Fruit fly (Drosophila melanogaster) whole organism, embryonic: ENCODE data around the gene Vm34Ca.

Experiments
- Asciz ChIP-seq: fragments of 200-800 bp; sonication (Bioruptor generic); optimal IDR thresholded peaks from 2 replicates; lab custom pipeline; 2017; ENCODE audit warnings: missing biosample characterization, mild to moderate bottlenecking, missing genetic modification characterization, missing genetic modification reagents
- Atf6 ChIP-seq: fragments of 200-800 bp; sonication (Bioruptor generic); IDR thresholded peaks from 2 replicates; pipeline ENCODE4 v1.3.6; 2022; ENCODE audit warnings: missing biosample characterization, missing genetic modification characterization
- Awh ChIP-seq: fragments of 200-800 bp; sonication (Bioruptor generic); IDR thresholded peaks from 2 replicates; pipeline ENCODE4, ENCODE4 v1.3.6; 2022; ENCODE audit warnings: missing biosample characterization, missing genetic modification characterization
- B-H2 ChIP-seq: fragments of 200-800 bp; sonication (Bioruptor generic); optimal IDR thresholded peaks from 2 replicates; lab custom pipeline; 2018; ENCODE audit warnings: missing biosample characterization, mild to moderate bottlenecking, missing genetic modification characterization
- BtbVII ChIP-seq: fragments of 200-800 bp; sonication (Bioruptor generic); optimal IDR thresholded peaks from 3 replicates; lab custom pipeline; 2017; ENCODE audit warnings: missing biosample characterization, mild to moderate bottlenecking, missing genetic modification characterization
- CG11504 ChIP-seq: fragments of 200-800 bp; sonication (Bioruptor generic); optimal IDR thresholded peaks from 3 replicates; lab custom pipeline; 2019; ENCODE audit warnings: missing biosample characterization, mild to moderate bottlenecking, missing genetic modification characterization, moderate library complexity
- CG12659 ChIP-seq: fragments of 200-800 bp; sonication (Bioruptor generic); optimal IDR thresholded peaks from 3 replicates; lab custom pipeline; 2017; ENCODE audit warnings: mild to moderate bottlenecking, missing biosample characterization, missing genetic modification reagents, missing genetic modification characterization
- CG13123 ChIP-seq: fragments of 200-800 bp; sonication (Bioruptor generic); optimal IDR thresholded peaks from 2 replicates; lab custom pipeline; 2016; ENCODE audit warnings: missing biosample characterization, missing genetic modification characterization
- CG14014 ChIP-seq: fragments of 200-800 bp; sonication (Bioruptor generic); IDR thresholded peaks from 2 replicates; pipeline ENCODE4 v1.3.6; 2022; ENCODE audit warnings: missing biosample characterization, missing genetic modification characterization
- CG16815 ChIP-seq: fragments of 200-800 bp; sonication (Bioruptor generic); optimal IDR thresholded peaks from 3 replicates; lab custom pipeline; 2017; ENCODE audit warnings: missing biosample characterization, mild to moderate bottlenecking, missing genetic modification characterization
- CG2202 ChIP-seq: fragments of 200-800 bp; sonication (Bioruptor generic); optimal IDR thresholded peaks from 2 replicates; lab custom pipeline; 2018; ENCODE audit warnings: missing biosample characterization, mild to moderate bottlenecking, missing genetic modification characterization
- CG2875 ChIP-seq: fragments of 200-800 bp; sonication (Bioruptor generic); optimal IDR thresholded peaks from 2 replicates; lab custom pipeline; 2017; ENCODE audit warnings: missing biosample characterization, mild to moderate bottlenecking, missing genetic modification characterization, missing genetic modification reagents
- CG30020 ChIP-seq: fragments of 200-800 bp; optimal IDR thresholded peaks from 2 replicates; lab custom pipeline; 2019; ENCODE audit warnings: missing biosample characterization, mild to moderate bottlenecking, missing genetic modification characterization, moderate library complexity
- CG30431 ChIP-seq: fragments of 200-800 bp; sonication (Bioruptor generic); optimal IDR thresholded peaks from 2 replicates; lab custom pipeline; 2017; ENCODE audit warnings: missing biosample characterization, missing genetic modification characterization
- CG31224 ChIP-seq: fragments of 200-800 bp; sonication (Bioruptor generic); IDR thresholded peaks from 2 replicates; pipeline ENCODE4 v1.3.6; 2022; ENCODE audit warnings: missing biosample characterization, missing genetic modification characterization
- CG31441 ChIP-seq: fragments of 200-800 bp; sonication (Bioruptor generic); IDR thresholded peaks from 2 replicates; pipeline ENCODE4 v1.3.6; 2022; ENCODE audit warnings: missing biosample characterization, missing genetic modification characterization
- CG33213 ChIP-seq: fragments of 200-800 bp; sonication (Bioruptor generic); optimal IDR thresholded peaks from 3 replicates; lab custom pipeline; 2016; ENCODE audit warnings: missing biosample characterization, missing genetic modification characterization
- CG43689 ChIP-seq: fragments of 200-800 bp; sonication (Bioruptor generic); IDR thresholded peaks from 2 replicates; pipeline ENCODE4 v1.3.6; 2022; ENCODE audit warnings: missing biosample characterization, missing genetic modification characterization
- CG4707 ChIP-seq: fragments of 200-800 bp; sonication (Bioruptor generic); optimal IDR thresholded peaks from 2 replicates; lab custom pipeline; 2018; ENCODE audit warnings: missing biosample characterization, mild to moderate bottlenecking, missing genetic modification characterization, moderate library complexity
- CG6272 ChIP-seq: fragments of 200-800 bp; sonication (Bioruptor generic); IDR thresholded peaks from 2 replicates; pipeline ENCODE4 v1.3.6; 2022; ENCODE audit warnings: missing biosample characterization, missing genetic modification characterization
- CG7372 ChIP-seq: fragments of 200-800 bp; sonication (Bioruptor generic); IDR thresholded peaks from 2 replicates; pipeline ENCODE4 v1.3.6; 2022; ENCODE audit warnings: missing biosample characterization, missing genetic modification characterization
- CG7963 ChIP-seq: fragments of 200-800 bp; sonication (Bioruptor generic); IDR thresholded peaks from 3 replicates; pipeline ENCODE4 v1.3.6; 2022; ENCODE audit warnings: missing biosample characterization, missing genetic modification characterization; ENCODE audit not compliant: partially characterized antibody
- CG9727 ChIP-seq: fragments of 200-800 bp; sonication (Bioruptor generic); optimal IDR thresholded peaks from 3 replicates; lab custom pipeline; 2017; ENCODE audit warnings: missing biosample characterization, mild to moderate bottlenecking, missing genetic modification characterization
- CHES-1-like ChIP-seq: fragments of 200-800 bp; sonication (Bioruptor generic); optimal IDR thresholded peaks from 2 replicates; lab custom pipeline; 2016; ENCODE audit warnings: missing biosample characterization, missing genetic modification characterization
- D ChIP-seq, 2 experiments: fragments of 200-800 bp in 1 of 2; fragments of >200 bp in 1 of 2; sonication (Bioruptor generic) in 1 of 2; optimal IDR thresholded peaks; 2 replicates in 1 of 2; 3 replicates in 1 of 2; lab custom pipeline; 2017; ENCODE audit warnings: mild to moderate bottlenecking in 1 of 2, missing biosample characterization in 1 of 2, missing genetic modification characterization in 1 of 2, missing genetic modification reagents in 1 of 2
- Dfd ChIP-seq, 2 experiments: fragments of >200 bp; optimal IDR thresholded peaks; 2 replicates each; lab custom pipeline; 2017; ENCODE audit warnings: missing biosample characterization in 2 of 2, missing genetic modification characterization in 2 of 2
- E2f2 ChIP-seq: fragments of 200-800 bp; sonication (Bioruptor generic); IDR thresholded peaks from 2 replicates; pipeline ENCODE4 v1.3.6; 2022; ENCODE audit warnings: missing biosample characterization, missing genetic modification characterization
- Hsf ChIP-seq: fragments of 200-800 bp; sonication (Bioruptor generic); optimal IDR thresholded peaks from 3 replicates; lab custom pipeline; 2016; ENCODE audit warnings: missing biosample characterization, missing genetic modification characterization
- Kr ChIP-seq: fragments of 200-800 bp; sonication (Bioruptor generic); optimal IDR thresholded peaks from 2 replicates; lab custom pipeline; 2017; ENCODE audit warnings: missing biosample characterization, mild to moderate bottlenecking, missing genetic modification characterization
- Lhr ChIP-seq: fragments of 200-800 bp; sonication (Bioruptor generic); optimal IDR thresholded peaks from 3 replicates; lab custom pipeline; 2017; ENCODE audit warnings: mild to moderate bottlenecking, missing biosample characterization, missing genetic modification reagents, missing genetic modification characterization
- Nf-YA ChIP-seq: fragments of 200-800 bp; sonication (Bioruptor generic); IDR thresholded peaks from 2 replicates; pipeline ENCODE4 v1.3.6; 2022; ENCODE audit warnings: missing biosample characterization, missing genetic modification characterization
- NfI ChIP-seq: fragments of 200-800 bp; sonication (Bioruptor generic); optimal IDR thresholded peaks from 3 replicates; lab custom pipeline; 2018; ENCODE audit warnings: missing biosample characterization, mild to moderate bottlenecking, missing genetic modification characterization, moderate library complexity
- Poxn ChIP-seq: fragments of 200-800 bp; sonication (Bioruptor generic); IDR thresholded peaks from 2 replicates; pipeline ENCODE4 v1.3.6; 2022; ENCODE audit warnings: missing biosample characterization, missing genetic modification characterization
- Scr ChIP-seq: fragments of 200-800 bp; sonication (Bioruptor generic); IDR thresholded peaks from 2 replicates; pipeline ENCODE4 v1.3.6; 2022; ENCODE audit warnings: missing biosample characterization, missing genetic modification characterization; ENCODE audit not compliant: partially characterized antibody
- Xbp1 ChIP-seq: fragments of 200-800 bp; sonication (Bioruptor generic); optimal IDR thresholded peaks from 3 replicates; lab custom pipeline; 2016; ENCODE audit warnings: missing biosample characterization, mild to moderate bottlenecking, missing genetic modification characterization
- YL-1 ChIP-seq: fragments of 200-800 bp; sonication (Bioruptor generic); optimal IDR thresholded peaks from 3 replicates; lab custom pipeline; 2017; ENCODE audit warnings: missing biosample characterization, mild to moderate bottlenecking, missing genetic modification characterization
- aop ChIP-seq: fragments of 200-800 bp; sonication (Bioruptor generic); IDR thresholded peaks from 2 replicates; pipeline ENCODE4 v1.3.6; 2022; ENCODE audit warnings: missing biosample characterization, missing genetic modification characterization
- bab2 ChIP-seq: fragments of 200-800 bp; sonication (Bioruptor generic); optimal IDR thresholded peaks from 2 replicates; lab custom pipeline; 2016; ENCODE audit warnings: missing biosample characterization, missing genetic modification characterization
- gcm ChIP-seq: fragments of 200-800 bp; sonication (Bioruptor generic); optimal IDR thresholded peaks from 2 replicates; lab custom pipeline; 2019; ENCODE audit warnings: missing biosample characterization, mild to moderate bottlenecking, missing genetic modification characterization, moderate library complexity
- hkb ChIP-seq, 2 experiments: fragments of 200-800 bp in 1 of 2; fragments of >200 bp in 1 of 2; sonication (Bioruptor generic) in 1 of 2; IDR thresholded peaks in 1 of 2; optimal IDR thresholded peaks in 1 of 2; 2 replicates each; pipeline versions ENCODE4 v1.3.6 to Lab custom; 2017 to 2022; ENCODE audit warnings: missing biosample characterization in 1 of 2, missing genetic modification characterization in 1 of 2
- ind ChIP-seq: fragments of 200-800 bp; sonication (Bioruptor generic); optimal IDR thresholded peaks from 3 replicates; lab custom pipeline; 2016; ENCODE audit warnings: missing biosample characterization, missing genetic modification characterization
- jumu ChIP-seq: fragments of 200-800 bp; sonication (Bioruptor generic); optimal IDR thresholded peaks from 3 replicates; lab custom pipeline; 2016; ENCODE audit warnings: missing biosample characterization, missing genetic modification characterization
- mld ChIP-seq: fragments of 200-800 bp; sonication (Bioruptor generic); IDR thresholded peaks from 3 replicates; pipeline ENCODE4 v1.3.6; 2022; ENCODE audit warnings: missing biosample characterization, missing genetic modification characterization; ENCODE audit not compliant: partially characterized antibody
- oc ChIP-seq: fragments of 200-800 bp; sonication (Bioruptor generic); optimal IDR thresholded peaks from 2 replicates; lab custom pipeline; 2018; ENCODE audit warnings: missing biosample characterization, mild to moderate bottlenecking, missing genetic modification characterization, moderate library complexity
- onecut ChIP-seq: fragments of 200-800 bp; sonication (Bioruptor generic); IDR thresholded peaks from 2 replicates; pipeline ENCODE4 v1.3.6; 2022; ENCODE audit warnings: missing biosample characterization, missing genetic modification characterization
- p53 ChIP-seq: fragments of 200-800 bp; sonication (Bioruptor generic); optimal IDR thresholded peaks from 2 replicates; lab custom pipeline; 2016; ENCODE audit warnings: missing biosample characterization, missing genetic modification characterization
- pita ChIP-seq: fragments of 200-800 bp; sonication (Bioruptor generic); optimal IDR thresholded peaks from 2 replicates; lab custom pipeline; 2017; ENCODE audit warnings: missing biosample characterization, mild to moderate bottlenecking, missing genetic modification characterization
- ro ChIP-seq: fragments of 200-800 bp; sonication (Bioruptor generic); IDR thresholded peaks from 2 replicates; pipeline ENCODE4 v1.3.6; 2022; ENCODE audit warnings: missing biosample characterization, missing genetic modification characterization
- row ChIP-seq: fragments of 200-800 bp; sonication (Bioruptor generic); IDR thresholded peaks from 3 replicates; pipeline ENCODE4 v1.3.6; 2022; ENCODE audit warnings: missing biosample characterization, missing genetic modification characterization
- sima ChIP-seq: fragments of 200-800 bp; sonication (Bioruptor generic); optimal IDR thresholded peaks from 2 replicates; lab custom pipeline; 2016; ENCODE audit warnings: missing biosample characterization, missing genetic modification characterization

Vm34Ca gene

DNA sequence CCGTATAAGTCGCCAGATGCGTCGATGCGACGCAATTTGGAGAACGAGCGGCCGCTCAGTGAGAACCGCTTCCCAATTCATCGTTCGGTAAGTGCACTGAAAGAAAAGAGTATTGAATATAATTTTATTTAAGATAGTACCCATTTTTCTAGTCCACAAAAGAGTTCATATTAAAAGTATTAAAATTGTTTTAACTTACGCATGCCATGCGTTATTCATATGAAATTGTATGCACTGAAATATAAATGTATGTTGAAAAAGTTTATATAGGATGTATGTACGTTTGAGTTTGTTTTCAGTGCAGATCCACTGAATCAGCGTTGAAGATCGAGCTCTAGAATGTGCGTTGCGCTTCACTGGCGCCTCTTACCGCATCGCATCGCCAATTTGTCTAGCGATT is 11.9 kb downstream of the Vm34Ca start (continued):
- TF ChIP-seq ind (no peak), CG2202 (tag; lab: Kevin White, UChicago) (no peak), CG6272 (GFP tag; lab: Robert Waterston, UW) (no peak), Dfd (GFP tag; optimal IDR thresholded peaks at IDR 0.05; lab: Kevin White, UChicago) (no peak), p53 (GFP tag; lab: Kevin White, UChicago) (no peak), CG43689 (GFP tag; lab: Robert Waterston, UW) (no peak), CG16815 (no peak), mld (GFP tag; lab: Robert Waterston, UW) (no peak), CG31224 (GFP tag; lab: Robert Waterston, UW) (no peak), Poxn (no peak), oc (no peak), ro (GFP tag; lab: Robert Waterston, UW) (no peak), D (optimal IDR thresholded peaks at IDR 0.05; lab: Kevin White, UChicago) (no peak), D (GFP tag; optimal IDR thresholded peaks at IDR 0.05; lab: Kevin White, UChicago) (no peak), YL-1 (GFP tag; lab: Kevin White, UChicago) (no peak), CG2875 (GFP tag; lab: Kevin White, UChicago) (no peak), CG30431 (GFP tag; lab: Kevin White, UChicago) (no peak), Awh (GFP tag; lab: Robert Waterston, UW) (no peak), CG7963 (GFP tag; lab: Robert Waterston, UW) (no peak), sima (GFP tag; lab: Kevin White, UChicago) (no peak), Scr (GFP tag; lab: Robert Waterston, UW) (no peak), row (peak; percentile 53), CHES-1-like (no peak), Kr (GFP tag; lab: Kevin White, UChicago) (no peak)

DNA sequence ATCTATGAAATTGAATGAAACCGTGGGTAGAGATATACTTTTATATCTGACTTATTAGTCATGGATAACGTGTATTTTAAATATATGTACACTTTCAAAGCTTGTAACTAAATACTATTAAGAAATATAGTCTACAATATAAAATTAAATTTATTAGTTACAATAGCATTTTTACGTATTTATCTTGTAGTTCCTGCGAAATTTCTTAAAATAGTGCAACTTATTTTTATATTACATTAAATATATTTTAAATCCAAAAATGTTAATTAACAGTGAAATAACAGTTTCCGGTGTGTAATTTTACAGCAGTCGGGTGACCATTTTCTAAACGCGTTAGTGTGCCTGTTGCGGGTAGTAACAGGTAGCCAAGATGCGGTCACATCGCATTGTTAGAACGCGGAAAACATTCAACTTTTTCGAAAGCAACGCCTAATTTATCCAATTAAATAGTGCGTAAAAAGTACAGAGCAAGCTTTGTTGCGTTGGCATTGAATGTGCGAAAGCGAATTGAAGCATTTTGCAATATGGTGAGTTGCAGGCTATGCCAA is 12.7 kb downstream of the Vm34Ca start, which contains the start of the genes CG10859 and CG7110:
CG10859 (minus strand) TSS at position 51 of the 548 bp plus-strand sequence.
CG7110 (plus strand) TSS at position 378 of the 548 bp plus-strand sequence.
- TF ChIP-seq CG11504 (tag; lab: Kevin White, UChicago), result peak; percentile 48
- TF ChIP-seq CG7372 (GFP tag; lab: Robert Waterston, UW), result no peak
- peak; percentile 52 for TF ChIP-seq onecut (GFP tag; lab: Robert Waterston, UW)
- peak; percentile 89 for TF ChIP-seq E2f2 (GFP tag; lab: Robert Waterston, UW)
- peak; percentile 61 for TF ChIP-seq CG9727
- peak; percentile 59 for TF ChIP-seq Asciz (GFP tag; lab: Kevin White, UChicago)
- peak; percentile 26; the same call in 1 of the 2 replicates for TF ChIP-seq CG14014 (GFP tag; lab: Robert Waterston, UW)
- no peak for TF ChIP-seq CG13123
- TF ChIP-seq CG33213, result peak; percentile 56
- TF ChIP-seq BtbVII, result peak; percentile 31
- TF ChIP-seq pita (GFP tag; lab: Kevin White, UChicago), result no peak
- TF ChIP-seq Hsf (GFP tag; lab: Kevin White, UChicago), result peak; percentile 31
- peak; percentile 42; the same call in 1 of the 2 replicates for TF ChIP-seq Atf6 (GFP tag; lab: Robert Waterston, UW)
- peak; percentile 9 for TF ChIP-seq gcm (GFP tag; lab: Kevin White, UChicago)
- TF ChIP-seq hkb (optimal IDR thresholded peaks at IDR 0.05; lab: Kevin White, UChicago), result no peak
- peak; percentile 53 for TF ChIP-seq hkb (GFP tag; IDR thresholded peaks at IDR 0.05; lab: Robert Waterston, UW)
- 0 out of 3 replicates have a peak, but pooled peaks have one; percentile 16 for TF ChIP-seq row
- TF ChIP-seq CG4707 (GFP tag; lab: Kevin White, UChicago), result peak; percentile 43
- TF ChIP-seq B-H2 (GFP tag; lab: Kevin White, UChicago), result peak; percentile 63
- peak; percentile 80 for TF ChIP-seq CG12659
- TF ChIP-seq Lhr (GFP tag; lab: Kevin White, UChicago), result peak; percentile 50
- no peak for TF ChIP-seq jumu (GFP tag; lab: Kevin White, UChicago)
- TF ChIP-seq NfI (GFP tag; lab: Kevin White, UChicago), result peak; percentile 78
- TF ChIP-seq bab2, result no peak
- TF ChIP-seq CG30020 (tag; lab: Kevin White, UChicago), result peak; percentile 33
- TF ChIP-seq Nf-YA, result no peak
- TF ChIP-seq Xbp1 (GFP tag; lab: Kevin White, UChicago), result peak; percentile 4
- TF ChIP-seq CG31441 (GFP tag; lab: Robert Waterston, UW), result peak; percentile 55; the same call in 1 of the 2 replicates
- 0 out of 2 replicates have a peak, but pooled peaks have one; percentile 9 for TF ChIP-seq aop
